Worm (Caenorhabditis elegans) whole organism, late embryonic: ENCODE measurements around the gene B0222.15.
A peak's percentile ranks its signal among the peaks of the same experiment; 100 is the strongest.

Experiments used
- C08G9.2 ChIP-seq: sonication (generic microtip); optimal IDR thresholded peaks from 2 replicates; lab custom pipeline; 2016; ENCODE audit warnings: mild to moderate bottlenecking, missing genetic modification characterization, moderate library complexity, missing compliant biosample characterization
- C38D4.7 ChIP-seq: fragments of 200-800 bp; sonication (Bioruptor generic); optimal IDR thresholded peaks from 2 replicates; lab custom pipeline; 2018; ENCODE audit warnings: mild to moderate bottlenecking, missing genetic modification characterization, moderate library complexity, missing compliant biosample characterization
- F13H6.1 ChIP-seq: sonication (generic microtip); optimal IDR thresholded peaks from 2 replicates; lab custom pipeline; 2016; ENCODE audit warnings: missing genetic modification characterization, missing compliant biosample characterization
- K02D7.2 ChIP-seq: sonication (generic microtip); optimal IDR thresholded peaks from 2 replicates; lab custom pipeline; 2017; ENCODE audit warnings: mild to moderate bottlenecking, missing genetic modification characterization, missing compliant biosample characterization
- K09A11.1 ChIP-seq: sonication (generic microtip); optimal IDR thresholded peaks from 2 replicates; lab custom pipeline; 2017; ENCODE audit warnings: antibody characterized with exemption, mild to moderate bottlenecking, missing genetic modification characterization, missing compliant biosample characterization; ENCODE audit not compliant: insufficient read depth
- ahr-1 ChIP-seq: sonication (generic microtip); optimal IDR thresholded peaks from 2 replicates; lab custom pipeline; 2016; ENCODE audit warnings: missing genetic modification characterization, missing compliant biosample characterization
- ceh-2 ChIP-seq: sonication (generic microtip); optimal IDR thresholded peaks from 2 replicates; lab custom pipeline; 2016; ENCODE audit warnings: missing genotype, missing genetic modification characterization, missing compliant biosample characterization
- ceh-22 ChIP-seq: sonication (generic microtip); optimal IDR thresholded peaks from 2 replicates; lab custom pipeline; 2017; ENCODE audit warnings: missing biosample characterization, missing genetic modification characterization
- ceh-24 ChIP-seq: sonication (generic microtip); optimal IDR thresholded peaks from 2 replicates; lab custom pipeline; 2016; ENCODE audit warnings: mild to moderate bottlenecking, missing genetic modification characterization, missing compliant biosample characterization
- ceh-30 ChIP-seq: fragments of 150-350 bp; optimal IDR thresholded peaks from 2 replicates; lab custom pipeline; 2014; ENCODE audit warnings: missing biosample characterization, missing genetic modification characterization
- ceh-34 ChIP-seq: sonication (generic microtip); optimal IDR thresholded peaks from 2 replicates; lab custom pipeline; 2016; ENCODE audit warnings: mild to moderate bottlenecking, missing genetic modification characterization, missing compliant biosample characterization
- ceh-48 ChIP-seq: sonication (generic microtip); optimal IDR thresholded peaks from 2 replicates; lab custom pipeline; 2016; ENCODE audit warnings: missing genetic modification characterization, inconsistent platforms, missing compliant biosample characterization
- ceh-9 ChIP-seq: sonication (generic microtip); optimal IDR thresholded peaks from 2 replicates; lab custom pipeline; 2016; ENCODE audit warnings: mild to moderate bottlenecking, missing genetic modification characterization, inconsistent platforms, missing compliant biosample characterization
- elt-2 ChIP-seq: sonication (generic microtip); optimal IDR thresholded peaks from 2 replicates; lab custom pipeline; 2016; ENCODE audit warnings: missing genetic modification reagents, missing genetic modification characterization, missing compliant biosample characterization
- eyg-1 ChIP-seq: sonication (generic microtip); optimal IDR thresholded peaks from 2 replicates; lab custom pipeline; 2016; ENCODE audit warnings: missing genotype, missing genetic modification characterization, missing compliant biosample characterization
- fkh-10 ChIP-seq: fragments of 150-350 bp; optimal IDR thresholded peaks from 2 replicates; lab custom pipeline; 2014; ENCODE audit warnings: missing biosample characterization, missing genetic modification reagents, missing genetic modification characterization
- gmeb-2 ChIP-seq: sonication (generic microtip); optimal IDR thresholded peaks from 2 replicates; lab custom pipeline; 2016; ENCODE audit warnings: missing genetic modification characterization, inconsistent platforms, missing compliant biosample characterization
- hlh-6 ChIP-seq: sonication (generic microtip); optimal IDR thresholded peaks from 2 replicates; lab custom pipeline; 2016; ENCODE audit warnings: missing genotype, missing genetic modification characterization, missing compliant biosample characterization
- hlh-8 ChIP-seq: sonication (generic microtip); optimal IDR thresholded peaks from 2 replicates; lab custom pipeline; 2016; ENCODE audit warnings: missing genotype, missing genetic modification characterization, missing compliant biosample characterization
- lim-6 ChIP-seq: sonication (generic microtip); optimal IDR thresholded peaks from 2 replicates; lab custom pipeline; 2016; ENCODE audit warnings: missing genetic modification characterization, missing compliant biosample characterization
- lin-11 ChIP-seq: fragments of 200-800 bp; sonication (Bioruptor generic); optimal IDR thresholded peaks from 2 replicates; lab custom pipeline; 2018; ENCODE audit warnings: mild to moderate bottlenecking, missing genetic modification characterization, missing compliant biosample characterization
- nfya-1 ChIP-seq: sonication (generic microtip); optimal IDR thresholded peaks from 2 replicates; lab custom pipeline; 2017; ENCODE audit warnings: missing genetic modification characterization, mild to moderate bottlenecking, missing compliant biosample characterization, antibody characterized with exemption, moderate library complexity
- nhr-232 ChIP-seq: sonication (generic microtip); optimal IDR thresholded peaks from 2 replicates; lab custom pipeline; 2016; ENCODE audit warnings: missing genetic modification characterization, missing compliant biosample characterization
- npax-4 ChIP-seq: sonication (generic microtip); optimal IDR thresholded peaks from 2 replicates; lab custom pipeline; 2016; ENCODE audit warnings: missing genetic modification characterization, missing compliant biosample characterization
- odd-2 ChIP-seq: sonication (generic microtip); optimal IDR thresholded peaks from 2 replicates; lab custom pipeline; 2017; ENCODE audit warnings: antibody characterized with exemption, mild to moderate bottlenecking, missing genetic modification characterization, missing compliant biosample characterization
- pag-3 ChIP-seq: sonication (generic microtip); optimal IDR thresholded peaks from 2 replicates; lab custom pipeline; 2016; ENCODE audit warnings: missing compliant biosample characterization, missing genetic modification characterization, borderline replicate concordance
- pax-1 ChIP-seq: fragments of 150-350 bp; optimal IDR thresholded peaks from 2 replicates; lab custom pipeline; 2014; ENCODE audit warnings: missing biosample characterization, missing genetic modification characterization
- pha-4 ChIP-seq: fragments of 150-350 bp; optimal IDR thresholded peaks from 2 replicates; lab custom pipeline; 2018; ENCODE audit warnings: missing biosample characterization, missing genetic modification reagents, missing genetic modification characterization
- pqm-1 ChIP-seq: sonication (generic microtip); optimal IDR thresholded peaks from 2 replicates; lab custom pipeline; 2016; ENCODE audit warnings: missing genetic modification characterization, missing compliant biosample characterization
- pros-1 ChIP-seq: fragments of 150-350 bp; optimal IDR thresholded peaks from 2 replicates; lab custom pipeline; 2014; ENCODE audit warnings: missing biosample characterization, missing genetic modification reagents, missing genetic modification characterization
- ref-2 ChIP-seq: sonication (generic microtip); optimal IDR thresholded peaks from 2 replicates; lab custom pipeline; 2016; ENCODE audit warnings: missing genetic modification characterization, missing compliant biosample characterization
- rnt-1 ChIP-seq: sonication (generic microtip); optimal IDR thresholded peaks from 2 replicates; lab custom pipeline; 2016; ENCODE audit warnings: missing genetic modification characterization, missing compliant biosample characterization
- sox-4 ChIP-seq: sonication (generic microtip); optimal IDR thresholded peaks from 2 replicates; lab custom pipeline; 2017; ENCODE audit warnings: mild to moderate bottlenecking, missing genetic modification characterization, inconsistent platforms, missing compliant biosample characterization
- unc-3 ChIP-seq, 2 experiments: fragments of 200-800 bp in 1 of 2; sonication (Bioruptor generic) in 1 of 2; sonication (generic microtip) in 1 of 2; conservative IDR thresholded peaks in 1 of 2; optimal IDR thresholded peaks in 1 of 2; 2 replicates each; pipeline versions ENCODE4 v1.3.6 to Lab custom; 2016 to 2022; ENCODE audit warnings: missing compliant biosample characterization in 2 of 2, missing genetic modification characterization in 2 of 2, missing genetic modification reagents in 1 of 2
- unc-55 ChIP-seq: sonication (generic microtip); optimal IDR thresholded peaks from 2 replicates; lab custom pipeline; 2017; ENCODE audit warnings: missing biosample characterization, missing genetic modification reagents, missing genetic modification characterization
- unc-86 ChIP-seq: sonication (generic microtip); optimal IDR thresholded peaks from 2 replicates; lab custom pipeline; 2016; ENCODE audit warnings: missing genetic modification characterization, missing compliant biosample characterization
- zip-5 ChIP-seq: sonication (generic microtip); optimal IDR thresholded peaks from 2 replicates; lab custom pipeline; 2016; ENCODE audit warnings: missing genetic modification characterization, missing compliant biosample characterization
- ztf-16 ChIP-seq: sonication (generic microtip); optimal IDR thresholded peaks from 2 replicates; lab custom pipeline; 2017; ENCODE audit warnings: missing genetic modification characterization, missing compliant biosample characterization

The B0222.15 gene

DNA sequence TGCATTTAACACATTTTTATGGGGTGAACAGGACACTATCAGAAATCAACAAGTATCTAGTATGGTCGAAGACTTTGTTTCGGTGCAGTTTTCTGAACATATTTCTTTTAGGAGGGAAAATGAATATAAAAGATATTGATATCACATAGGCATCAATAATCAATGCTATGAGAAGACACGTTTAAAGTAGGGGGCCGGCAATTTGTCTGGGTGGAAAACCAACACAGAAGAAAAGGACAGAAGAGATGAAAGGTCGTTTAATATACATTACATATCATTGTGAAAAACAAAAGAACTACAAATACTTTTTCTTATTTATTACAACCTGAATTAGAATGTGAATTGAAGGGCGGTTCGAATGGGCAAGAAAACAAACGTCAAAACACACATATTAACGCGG lies 4.2 kb downstream of the B0222.15 start:
- TF ChIP-seq ceh-9: no peak
- TF ChIP-seq pax-1 (tag; lab: Kevin White, UChicago): no peak
- no peak for TF ChIP-seq pha-4 (tag; lab: Kevin White, UChicago)
- TF ChIP-seq pros-1 (tag; lab: Kevin White, UChicago): no peak
- no peak for TF ChIP-seq ztf-16 (tag; lab: Kevin White, UChicago)
- TF ChIP-seq ceh-30 (tag; lab: Kevin White, UChicago): no peak
- no peak for TF ChIP-seq odd-2 (tag; lab: Kevin White, UChicago)
- no peak for TF ChIP-seq ahr-1 (tag; lab: Kevin White, UChicago)
- no peak for TF ChIP-seq pqm-1
- no peak for TF ChIP-seq ceh-22 (tag; lab: Kevin White, UChicago)
- no peak for TF ChIP-seq lim-6
- no peak for TF ChIP-seq hlh-6 (tag; lab: Kevin White, UChicago)
- TF ChIP-seq nfya-1: no peak
- no peak for TF ChIP-seq eyg-1 (tag; lab: Kevin White, UChicago)
- TF ChIP-seq unc-55 (GFP tag; lab: Kevin White, UChicago): no peak
- TF ChIP-seq nhr-232 (tag; lab: Kevin White, UChicago): no peak
- no peak for TF ChIP-seq lin-11
- TF ChIP-seq ceh-2 (tag; lab: Kevin White, UChicago): no peak
- TF ChIP-seq, all 69 proteins: peak for 0

DNA sequence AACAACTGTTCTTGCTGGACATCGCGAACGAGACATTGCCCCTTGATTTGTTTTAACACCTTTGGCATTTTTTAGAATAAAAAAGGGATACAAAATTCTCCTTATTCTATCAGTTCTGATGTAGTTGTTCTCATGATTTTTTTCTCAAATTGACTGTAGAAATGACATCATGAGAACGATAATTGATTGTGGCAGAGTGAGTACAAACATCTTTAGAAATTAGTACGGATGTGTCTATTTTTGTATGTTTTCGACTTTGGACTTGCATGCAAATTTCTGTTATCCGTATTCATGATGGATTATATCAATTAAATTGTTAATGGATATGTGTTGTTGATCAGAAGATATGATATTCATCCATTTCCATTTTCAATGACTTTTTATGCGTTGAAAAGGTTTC lies 8.4 kb downstream of the B0222.15 start:
- TF ChIP-seq gmeb-2 (no peak), npax-4 (no peak), K09A11.1 (no peak), F13H6.1 (tag; lab: Kevin White, UChicago) (no peak), odd-2 (tag; lab: Kevin White, UChicago) (no peak), ceh-2 (tag; lab: Kevin White, UChicago) (no peak), ceh-34 (tag; lab: Kevin White, UChicago) (no peak), zip-5 (tag; lab: Kevin White, UChicago) (no peak), unc-3 (GFP tag; conservative IDR thresholded peaks at IDR 0.05; lab: Robert Waterston, UW) (no peak), unc-3 (tag; optimal IDR thresholded peaks at IDR 0.05; lab: Kevin White, UChicago) (no peak), pag-3 (no peak), hlh-6 (tag; lab: Kevin White, UChicago) (no peak)

DNA sequence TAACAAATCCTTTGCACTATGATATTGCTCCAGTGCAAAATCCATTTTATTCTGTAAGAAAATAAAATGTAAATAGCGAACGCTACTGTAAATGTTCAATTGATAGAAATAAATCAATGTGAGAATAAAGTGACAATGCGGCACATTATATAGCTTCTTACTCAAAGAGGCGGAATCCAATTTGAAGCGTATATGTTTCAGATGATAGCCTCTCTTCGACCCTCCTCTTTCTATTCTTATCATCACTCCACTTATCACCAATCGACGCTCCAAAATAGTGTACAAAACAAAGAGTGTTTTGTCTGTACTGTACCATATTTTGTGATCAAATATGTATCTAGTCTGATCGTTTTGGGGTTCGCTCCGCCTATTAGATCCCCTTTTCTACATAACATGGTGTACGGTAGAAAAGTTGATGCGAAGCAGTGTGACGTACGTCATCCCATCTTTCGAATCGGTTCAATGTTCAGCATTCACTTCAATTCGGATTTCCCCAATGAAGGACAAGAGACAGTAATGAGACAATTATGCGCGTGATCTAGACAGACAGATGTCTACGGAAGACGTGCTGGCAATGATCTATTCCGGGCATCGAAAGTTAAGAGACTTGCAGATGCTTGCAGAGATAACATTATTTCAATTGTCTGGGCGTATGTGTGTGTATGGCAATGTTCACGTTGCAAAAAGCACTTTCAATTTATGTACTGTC lies 9.6 kb downstream of the B0222.15 start, which contains the start of gene spl-2:
Gene spl-2, minus strand, starts transcription at position 51 of the 709 bp plus-strand sequence.
- TF ChIP-seq sox-4 (tag; lab: Kevin White, UChicago) (no peak), elt-2 (peak; percentile 22)

DNA sequence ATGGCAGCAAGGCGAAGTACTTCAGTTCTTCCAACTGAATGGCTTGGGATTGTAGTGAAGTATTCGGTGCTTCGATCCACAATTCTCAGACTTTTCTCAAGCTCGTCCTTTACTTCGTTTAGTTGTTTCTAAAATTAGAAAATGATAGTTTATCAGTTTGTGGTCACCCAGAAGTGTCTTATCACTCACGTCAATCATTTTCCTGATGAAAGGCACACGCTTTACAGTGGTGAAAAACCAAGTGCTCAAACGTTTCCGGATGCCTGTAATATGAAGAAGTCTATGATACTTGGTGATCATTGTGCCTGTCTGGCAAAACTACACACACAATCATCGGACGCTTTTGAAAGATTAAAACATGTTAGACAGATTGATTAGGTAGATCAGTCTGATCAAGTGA lies 10.4 kb downstream of the B0222.15 start:
- no peak for TF ChIP-seq fkh-10 (GFP tag; lab: Kevin White, UChicago)
- no peak for TF ChIP-seq hlh-8
- no peak for TF ChIP-seq pag-3
- TF ChIP-seq unc-86 (tag; lab: Kevin White, UChicago): no peak
- peak; percentile 19 for TF ChIP-seq elt-2
- no peak for TF ChIP-seq C38D4.7

DNA sequence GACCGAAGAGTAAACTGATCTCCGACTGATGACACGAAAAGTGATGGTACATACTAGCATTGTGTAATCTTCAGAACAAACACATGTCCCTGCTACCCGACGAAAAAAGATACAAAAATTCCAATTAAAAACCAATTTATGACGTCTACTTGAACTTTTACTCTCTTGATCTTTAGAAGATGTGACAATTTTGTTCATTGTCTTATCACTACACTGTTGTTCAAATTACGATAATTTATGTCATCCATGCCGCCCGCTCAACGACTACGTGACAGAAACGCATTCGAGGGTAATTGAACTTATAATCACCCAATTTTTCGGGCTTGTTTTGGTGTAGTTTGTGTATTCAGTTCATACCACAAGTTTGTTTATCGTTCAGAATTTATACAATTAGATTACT lies 12.7 kb downstream of the B0222.15 start:
- no peak for TF ChIP-seq ceh-24 (tag; lab: Kevin White, UChicago)
- no peak for TF ChIP-seq lin-11
- TF ChIP-seq C38D4.7: no peak
- TF ChIP-seq nhr-232 (tag; lab: Kevin White, UChicago): no peak
- no peak for TF ChIP-seq C08G9.2 (tag; lab: Kevin White, UChicago)
- no peak for TF ChIP-seq K02D7.2 (tag; lab: Kevin White, UChicago)
- TF ChIP-seq zip-5 (tag; lab: Kevin White, UChicago): no peak
- TF ChIP-seq nfya-1: no peak
- TF ChIP-seq ceh-48 (tag; lab: Kevin White, UChicago): no peak
- no peak for TF ChIP-seq elt-2
- no peak for TF ChIP-seq gmeb-2
- TF ChIP-seq rnt-1 (tag; lab: Kevin White, UChicago): no peak
- TF ChIP-seq ref-2 (tag; lab: Kevin White, UChicago): no peak
